Fruit fly (Drosophila melanogaster) whole organism, embryonic: ENCODE data around the gene CG5541.

Source experiments
- Atf-2 ChIP-seq: fragments of 200-800 bp; sonication (Bioruptor generic); optimal IDR thresholded peaks from 2 replicates; lab custom pipeline; 2016; ENCODE audit warnings: missing biosample characterization, missing genetic modification characterization
- B-H1 ChIP-seq: fragments of 200-800 bp; sonication (Bioruptor generic); IDR thresholded peaks from 3 replicates; pipeline ENCODE4 v1.3.6; 2022; ENCODE audit warnings: missing biosample characterization, missing genetic modification characterization
- Bgb ChIP-seq: fragments of 200-800 bp; sonication (Bioruptor generic); IDR thresholded peaks from 2 replicates; pipeline ENCODE4 v1.3.6; 2022; ENCODE audit warnings: missing biosample characterization, missing genetic modification characterization; ENCODE audit not compliant: partially characterized antibody
- CG11398 ChIP-seq: fragments of 200-800 bp; sonication (Bioruptor generic); optimal IDR thresholded peaks from 2 replicates; lab custom pipeline; 2016; ENCODE audit warnings: missing biosample characterization, missing genetic modification characterization
- CG12104 ChIP-seq: fragments of 200-800 bp; sonication (Bioruptor generic); optimal IDR thresholded peaks from 3 replicates; lab custom pipeline; 2016; ENCODE audit warnings: missing biosample characterization, missing genetic modification characterization
- CG12942 ChIP-seq: fragments of 200-800 bp; sonication (Bioruptor generic); optimal IDR thresholded peaks from 3 replicates; lab custom pipeline; 2016; ENCODE audit warnings: missing biosample characterization, missing genetic modification characterization
- CG14441 ChIP-seq: fragments of 200-800 bp; sonication (Bioruptor generic); IDR thresholded peaks from 2 replicates; pipeline ENCODE4 v1.3.6; 2022; ENCODE audit warnings: missing biosample characterization, missing genetic modification characterization
- CG1602 ChIP-seq: fragments of 200-800 bp; sonication (Bioruptor generic); optimal IDR thresholded peaks from 3 replicates; lab custom pipeline; 2016; ENCODE audit warnings: missing biosample characterization, missing genetic modification characterization
- CG1647 ChIP-seq: fragments of 200-800 bp; sonication (Bioruptor generic); optimal IDR thresholded peaks from 3 replicates; lab custom pipeline; 2016; ENCODE audit warnings: missing biosample characterization, missing genetic modification characterization
- CG16813 ChIP-seq: fragments of 200-800 bp; sonication (Bioruptor generic); IDR thresholded peaks from 3 replicates; pipeline ENCODE4 v1.3.6; 2022; ENCODE audit warnings: missing biosample characterization, missing genetic modification characterization; ENCODE audit not compliant: partially characterized antibody
- CG16863 ChIP-seq: fragments of 200-800 bp; sonication (Bioruptor generic); optimal IDR thresholded peaks from 3 replicates; lab custom pipeline; 2016; ENCODE audit warnings: missing biosample characterization, missing genetic modification characterization
- CG17186 ChIP-seq: fragments of 200-800 bp; sonication (Bioruptor generic); optimal IDR thresholded peaks from 3 replicates; lab custom pipeline; 2017; ENCODE audit warnings: missing biosample characterization, missing genetic modification reagents, missing genetic modification characterization
- CG17385 ChIP-seq: fragments of 200-800 bp; sonication (Bioruptor generic); optimal IDR thresholded peaks from 3 replicates; lab custom pipeline; 2018; ENCODE audit warnings: missing biosample characterization, mild to moderate bottlenecking, missing genetic modification characterization
- CG1792 ChIP-seq: fragments of 200-800 bp; sonication (Bioruptor generic); optimal IDR thresholded peaks from 2 replicates; lab custom pipeline; 2016; ENCODE audit warnings: missing biosample characterization, missing genetic modification characterization
- CG1832 ChIP-seq: fragments of 200-800 bp; sonication (Bioruptor generic); optimal IDR thresholded peaks from 2 replicates; lab custom pipeline; 2017; ENCODE audit warnings: missing biosample characterization, mild to moderate bottlenecking, missing genetic modification characterization, inconsistent platforms
- CG18764 ChIP-seq: fragments of 200-800 bp; sonication (Bioruptor generic); optimal IDR thresholded peaks from 3 replicates; lab custom pipeline; 2016; ENCODE audit warnings: missing biosample characterization, missing genetic modification characterization
- CG2116 ChIP-seq: fragments of 200-800 bp; sonication (Bioruptor generic); optimal IDR thresholded peaks from 3 replicates; lab custom pipeline; 2018; ENCODE audit warnings: missing biosample characterization, mild to moderate bottlenecking, missing genetic modification characterization
- CG2712 ChIP-seq: fragments of 200-800 bp; optimal IDR thresholded peaks from 3 replicates; lab custom pipeline; 2019; ENCODE audit warnings: missing biosample characterization, mild to moderate bottlenecking, missing genetic modification characterization, moderate library complexity
- CG31365 ChIP-seq: fragments of 200-800 bp; sonication (Bioruptor generic); optimal IDR thresholded peaks from 2 replicates; lab custom pipeline; 2018; ENCODE audit warnings: missing biosample characterization, mild to moderate bottlenecking, missing genetic modification characterization
- CG34376 ChIP-seq: fragments of 200-800 bp; sonication (Bioruptor generic); optimal IDR thresholded peaks from 2 replicates; lab custom pipeline; 2018; ENCODE audit warnings: missing biosample characterization, mild to moderate bottlenecking, missing genetic modification characterization
- CG4617 ChIP-seq: fragments of 200-800 bp; sonication (Bioruptor generic); optimal IDR thresholded peaks from 3 replicates; lab custom pipeline; 2016; ENCODE audit warnings: missing biosample characterization, missing genetic modification characterization, borderline replicate concordance
- CG6254 ChIP-seq: fragments of 200-800 bp; sonication (Bioruptor generic); optimal IDR thresholded peaks from 3 replicates; lab custom pipeline; 2017; ENCODE audit warnings: mild to moderate bottlenecking, missing biosample characterization, missing genetic modification reagents, missing genetic modification characterization
- CG6272 ChIP-seq: fragments of 200-800 bp; sonication (Bioruptor generic); IDR thresholded peaks from 2 replicates; pipeline ENCODE4 v1.3.6; 2022; ENCODE audit warnings: missing biosample characterization, missing genetic modification characterization
- CG6791 ChIP-seq: fragments of 200-800 bp; sonication (Bioruptor generic); IDR thresholded peaks from 3 replicates; pipeline ENCODE4 v1.3.6; 2022; ENCODE audit warnings: missing biosample characterization, missing genetic modification characterization; ENCODE audit not compliant: partially characterized antibody
- CG7556 ChIP-seq: fragments of 200-800 bp; sonication (Bioruptor generic); optimal IDR thresholded peaks from 2 replicates; lab custom pipeline; 2017; ENCODE audit warnings: missing biosample characterization, mild to moderate bottlenecking, missing genetic modification characterization
- CG7928 ChIP-seq: fragments of 200-800 bp; sonication (Bioruptor generic); optimal IDR thresholded peaks from 2 replicates; lab custom pipeline; 2017; ENCODE audit warnings: missing biosample characterization, mild to moderate bottlenecking, missing genetic modification characterization
- CG7963 ChIP-seq: fragments of 200-800 bp; sonication (Bioruptor generic); IDR thresholded peaks from 3 replicates; pipeline ENCODE4 v1.3.6; 2022; ENCODE audit warnings: missing biosample characterization, missing genetic modification characterization; ENCODE audit not compliant: partially characterized antibody
- CG9932 ChIP-seq: fragments of 200-800 bp; sonication (Bioruptor generic); IDR thresholded peaks from 2 replicates; pipeline ENCODE4 v1.3.6; 2022; ENCODE audit warnings: missing biosample characterization, missing genetic modification characterization
- Dip3 ChIP-seq: fragments of 200-800 bp; sonication (Bioruptor generic); optimal IDR thresholded peaks from 3 replicates; lab custom pipeline; 2016; ENCODE audit warnings: missing biosample characterization, missing genetic modification characterization
- GATAe ChIP-seq: fragments of 200-800 bp; sonication (Bioruptor generic); conservative IDR thresholded peaks from 2 replicates; pipeline ENCODE4 v1.3.6; 2022; ENCODE audit warnings: missing biosample characterization, missing genetic modification characterization
- HLH54F ChIP-seq: fragments of 200-800 bp; sonication (Bioruptor generic); optimal IDR thresholded peaks from 3 replicates; lab custom pipeline; 2016; ENCODE audit warnings: missing biosample characterization, missing genetic modification characterization
- Hr51 ChIP-seq, 2 experiments: fragments of 200-800 bp; sonication (Bioruptor generic); optimal IDR thresholded peaks; 2 replicates in 1 of 2; 3 replicates in 1 of 2; lab custom pipeline; 2016 to 2018; ENCODE audit warnings: missing biosample characterization in 2 of 2, missing genetic modification characterization in 2 of 2, mild to moderate bottlenecking in 1 of 2, moderate library complexity in 1 of 2
- Ptx1 ChIP-seq: fragments of 200-800 bp; sonication (Bioruptor generic); IDR thresholded peaks from 2 replicates; pipeline ENCODE4 v1.3.6; 2022; ENCODE audit warnings: missing biosample characterization, missing genetic modification characterization
- Ssrp ChIP-seq: fragments of 200-800 bp; sonication (Bioruptor generic); optimal IDR thresholded peaks from 2 replicates; lab custom pipeline; 2018; ENCODE audit warnings: missing biosample characterization, mild to moderate bottlenecking, missing genetic modification characterization, moderate library complexity
- ara ChIP-seq: fragments of 200-800 bp; sonication (Bioruptor generic); IDR thresholded peaks from 2 replicates; pipeline ENCODE4 v1.3.6; 2022; ENCODE audit warnings: missing biosample characterization, missing genetic modification characterization
- esg ChIP-seq: fragments of 200-800 bp; sonication (Bioruptor generic); conservative IDR thresholded peaks from 2 replicates; pipeline ENCODE4 v1.3.6; 2022; ENCODE audit warnings: missing biosample characterization, missing genetic modification characterization
- ewg ChIP-seq: fragments of 200-800 bp; sonication (Bioruptor generic); optimal IDR thresholded peaks from 3 replicates; lab custom pipeline; 2017; ENCODE audit warnings: mild to moderate bottlenecking, missing biosample characterization, missing genetic modification reagents, missing genetic modification characterization
- gsb ChIP-seq: fragments of 200-800 bp; sonication (Bioruptor generic); IDR thresholded peaks from 2 replicates; pipeline ENCODE4 v1.3.6; 2022; ENCODE audit warnings: missing biosample characterization, missing genetic modification characterization
- ind ChIP-seq: fragments of 200-800 bp; sonication (Bioruptor generic); optimal IDR thresholded peaks from 3 replicates; lab custom pipeline; 2016; ENCODE audit warnings: missing biosample characterization, missing genetic modification characterization
- jing ChIP-seq: fragments of 200-800 bp; sonication (Bioruptor generic); optimal IDR thresholded peaks from 2 replicates; lab custom pipeline; 2018; ENCODE audit warnings: missing biosample characterization, mild to moderate bottlenecking, missing genetic modification characterization
- kah ChIP-seq: fragments of 200-800 bp; sonication (Bioruptor generic); optimal IDR thresholded peaks from 2 replicates; lab custom pipeline; 2018; ENCODE audit warnings: missing biosample characterization, mild to moderate bottlenecking, missing genetic modification characterization
- klu ChIP-seq: fragments of 200-800 bp; sonication (Bioruptor generic); IDR thresholded peaks from 2 replicates; pipeline ENCODE4 v1.3.6; 2022; ENCODE audit warnings: missing biosample characterization, missing genetic modification characterization
- nmo ChIP-seq: fragments of 200-800 bp; sonication (Bioruptor generic); optimal IDR thresholded peaks from 2 replicates; lab custom pipeline; 2018; ENCODE audit warnings: missing biosample characterization, mild to moderate bottlenecking, missing genetic modification characterization, moderate library complexity
- sens-2 ChIP-seq: fragments of 200-800 bp; sonication (Bioruptor generic); IDR thresholded peaks from 2 replicates; pipeline ENCODE4 v1.3.6; 2022; ENCODE audit warnings: missing biosample characterization, missing genetic modification characterization
- sna ChIP-seq: fragments of 200-800 bp; sonication (Bioruptor generic); IDR thresholded peaks from 2 replicates; pipeline ENCODE4 v1.3.6; 2022; ENCODE audit warnings: missing biosample characterization, missing genetic modification characterization; ENCODE audit not compliant: partially characterized antibody
- so ChIP-seq: fragments of 200-800 bp; sonication (Bioruptor generic); IDR thresholded peaks from 3 replicates; pipeline ENCODE4 v1.3.6; 2022; ENCODE audit warnings: missing biosample characterization, missing genetic modification characterization
- tin ChIP-seq: fragments of 200-800 bp; sonication (Bioruptor generic); optimal IDR thresholded peaks from 3 replicates; lab custom pipeline; 2016; ENCODE audit warnings: missing biosample characterization, missing genetic modification characterization
- tll ChIP-seq, 2 experiments: fragments of 200-800 bp in 1 of 2; fragments of >200 bp in 1 of 2; sonication (Bioruptor generic) in 1 of 2; optimal IDR thresholded peaks; 2 replicates each; lab custom pipeline; 2017 to 2019; ENCODE audit warnings: missing biosample characterization in 2 of 2, missing genetic modification characterization in 2 of 2, mild to moderate bottlenecking in 1 of 2, moderate library complexity in 1 of 2
- wdn ChIP-seq: fragments of 200-800 bp; sonication (Bioruptor generic); IDR thresholded peaks from 2 replicates; pipeline ENCODE4 v1.3.6; 2022; ENCODE audit warnings: missing biosample characterization, missing genetic modification characterization
- zfh2 ChIP-seq: fragments of 200-800 bp; sonication (Bioruptor generic); optimal IDR thresholded peaks from 2 replicates; lab custom pipeline; 2016; ENCODE audit warnings: missing biosample characterization, missing genetic modification characterization

Gene CG5541

dm6 chrX:15080780-15081402 is 37.0 kb downstream of the CG5541 start, which contains the start of gene CG33177 (continued):
- TF ChIP-seq esg, result no peak
- no peak for TF ChIP-seq CG4617 (GFP tag; lab: Kevin White, UChicago)
- no peak for TF ChIP-seq CG14441 (GFP tag; lab: Robert Waterston, UW)
- no peak for TF ChIP-seq sna
- TF ChIP-seq CG7928 (GFP tag; lab: Kevin White, UChicago), result no peak
- no peak for TF ChIP-seq CG16863
- no peak for TF ChIP-seq CG6791 (GFP tag; lab: Robert Waterston, UW)
- no peak for TF ChIP-seq Atf-2
- TF ChIP-seq CG1792 (GFP tag; lab: Kevin White, UChicago), result no peak
- TF ChIP-seq CG12942, result no peak
- TF ChIP-seq CG9932 (GFP tag; lab: Robert Waterston, UW), result peak; percentile 22; the same call in 1 of the 2 replicates
- no peak for TF ChIP-seq CG11398
- no peak for TF ChIP-seq ewg (GFP tag; lab: Kevin White, UChicago)
- no peak for TF ChIP-seq so (GFP tag; lab: Robert Waterston, UW)
- no peak for TF ChIP-seq kah (GFP tag; lab: Kevin White, UChicago)
- TF ChIP-seq CG17385 (GFP tag; lab: Kevin White, UChicago), result peak; percentile 13
- TF ChIP-seq CG17186, result no peak
- no peak for TF ChIP-seq tin (GFP tag; lab: Kevin White, UChicago)
- TF ChIP-seq Bgb (GFP tag; lab: Robert Waterston, UW), result 0 out of 2 replicates have a peak, but pooled peaks have one; percentile 9
- TF ChIP-seq Hr51 (GFP tag; optimal IDR thresholded peaks at IDR 0.05; lab: Kevin White, UChicago), result no peak
- no peak for TF ChIP-seq zfh2 (GFP tag; lab: Kevin White, UChicago)
- TF ChIP-seq B-H1 (GFP tag; lab: Robert Waterston, UW), result no peak
- no peak for TF ChIP-seq HLH54F (GFP tag; lab: Kevin White, UChicago)
- no peak for TF ChIP-seq CG1832 (GFP tag; lab: Kevin White, UChicago)
- no peak; the same call in 1 of the 2 replicates for TF ChIP-seq Ptx1 (GFP tag; lab: Robert Waterston, UW)
- TF ChIP-seq Ssrp (tag; lab: Kevin White, UChicago), result no peak
- no peak for TF ChIP-seq CG18764 (GFP tag; lab: Kevin White, UChicago)
- TF ChIP-seq CG31365 (tag; lab: Kevin White, UChicago), result no peak
- no peak for TF ChIP-seq CG16813
- no peak for TF ChIP-seq CG6272 (GFP tag; lab: Robert Waterston, UW)
- TF ChIP-seq ind (GFP tag; lab: Kevin White, UChicago), result no peak
- no peak for TF ChIP-seq CG7963 (GFP tag; lab: Robert Waterston, UW)
- no peak for TF ChIP-seq CG12104 (GFP tag; lab: Kevin White, UChicago)
- no peak for TF ChIP-seq ara (GFP tag; lab: Robert Waterston, UW)
- no peak for TF ChIP-seq gsb (GFP tag; lab: Robert Waterston, UW)
- TF ChIP-seq Dip3 (GFP tag; lab: Kevin White, UChicago), result no peak
- TF ChIP-seq CG2712, result peak; percentile 42
- no peak for TF ChIP-seq CG1647 (GFP tag; lab: Kevin White, UChicago)
- TF ChIP-seq CG34376, result peak; percentile 71
- peak; percentile 3 for TF ChIP-seq CG2116 (GFP tag; lab: Kevin White, UChicago)
- no peak for TF ChIP-seq GATAe (GFP tag; lab: Robert Waterston, UW)
- no peak for TF ChIP-seq CG7556 (GFP tag; lab: Kevin White, UChicago)
- no peak for TF ChIP-seq CG1602 (GFP tag; lab: Kevin White, UChicago)
- no peak for TF ChIP-seq klu (GFP tag; lab: Robert Waterston, UW)
- TF ChIP-seq tll (GFP tag; optimal IDR thresholded peaks at IDR 0.05; lab: Kevin White, UChicago), result no peak
- no peak for TF ChIP-seq wdn (GFP tag; lab: Robert Waterston, UW)
- TF ChIP-seq jing (GFP tag; lab: Kevin White, UChicago), result no peak
- peak; percentile 19 for TF ChIP-seq nmo (GFP tag; lab: Kevin White, UChicago)
- TF ChIP-seq sens-2 (GFP tag; lab: Robert Waterston, UW), result no peak
- TF ChIP-seq CG6254, result no peak
